Fruit fly (Drosophila melanogaster): ENCODE results near the gene Traf6.

The Traf6 gene

DNA sequence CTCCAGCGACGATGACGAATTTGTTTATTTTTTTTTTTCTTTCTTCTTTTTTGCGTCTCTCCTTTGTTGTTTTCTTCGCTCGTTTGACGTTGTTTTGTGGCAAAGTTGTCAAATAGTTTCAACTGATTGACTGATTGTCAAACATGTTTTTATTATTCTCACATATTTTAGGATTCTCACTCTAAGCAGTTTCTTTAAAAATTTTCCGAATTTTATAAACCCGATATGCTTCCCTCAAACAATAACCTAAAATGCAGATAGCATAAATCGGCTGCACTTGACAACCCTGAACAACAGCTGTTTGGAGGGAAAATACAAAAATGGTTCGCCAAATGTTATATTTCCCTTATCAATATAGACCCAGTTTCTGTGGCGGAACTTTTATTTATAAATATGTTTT, 13.6 kb downstream of the Traf6 start, which contains the start of gene CG17982 (continued):
- no peak for TF ChIP-seq svp (GFP tag)
- peak; percentile 92 for TF ChIP-seq cyc (GFP tag; optimal IDR thresholded peaks at IDR 0.05)
- no peak for TF ChIP-seq CG9139 (GFP tag; optimal IDR thresholded peaks at IDR 0.05)
- peak; percentile 89 for TF ChIP-seq Ets21C (GFP tag; optimal IDR thresholded peaks at IDR 0.05)
- TF ChIP-seq Gug (GFP tag; IDR thresholded peaks at IDR 0.05) = peak; percentile 81
- peak; percentile 69 for TF ChIP-seq CG11294 (GFP tag; IDR thresholded peaks at IDR 0.05)
- no peak for TF ChIP-seq Smox (GFP tag; optimal IDR thresholded peaks at IDR 0.05)
- peak; percentile 92 for TF ChIP-seq Hr4 (GFP tag; optimal IDR thresholded peaks at IDR 0.05)

DNA sequence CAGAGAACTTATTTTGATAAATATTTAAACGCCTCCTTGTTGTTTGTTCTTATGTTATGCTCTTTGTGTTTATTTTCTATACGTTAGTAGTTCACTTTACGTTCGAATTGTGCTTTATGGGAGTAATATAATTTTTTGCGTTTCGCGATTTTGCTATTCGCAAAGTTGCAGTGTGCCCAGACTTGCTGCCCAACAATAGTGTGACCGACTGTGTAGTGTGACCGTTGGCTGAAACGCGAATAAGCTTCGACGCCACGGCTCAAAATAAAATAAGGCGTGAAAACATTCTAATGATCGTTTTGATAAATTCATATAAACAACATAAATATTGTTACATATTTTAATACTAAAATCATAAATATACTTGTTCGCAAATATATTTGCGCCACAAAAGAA, 15.1 kb downstream of the Traf6 start, which contains the start of gene Smox:
Gene Smox (minus strand): TSS at position 213 of the 396 bp plus-strand sequence.
- peak; percentile 50 for TF ChIP-seq Eip78C (GFP tag)
- peak; percentile 18 for TF ChIP-seq Sox14 (GFP tag; optimal IDR thresholded peaks at IDR 0.05)
- no peak for TF ChIP-seq Eip93F (GFP tag; optimal IDR thresholded peaks at IDR 0.05)

DNA sequence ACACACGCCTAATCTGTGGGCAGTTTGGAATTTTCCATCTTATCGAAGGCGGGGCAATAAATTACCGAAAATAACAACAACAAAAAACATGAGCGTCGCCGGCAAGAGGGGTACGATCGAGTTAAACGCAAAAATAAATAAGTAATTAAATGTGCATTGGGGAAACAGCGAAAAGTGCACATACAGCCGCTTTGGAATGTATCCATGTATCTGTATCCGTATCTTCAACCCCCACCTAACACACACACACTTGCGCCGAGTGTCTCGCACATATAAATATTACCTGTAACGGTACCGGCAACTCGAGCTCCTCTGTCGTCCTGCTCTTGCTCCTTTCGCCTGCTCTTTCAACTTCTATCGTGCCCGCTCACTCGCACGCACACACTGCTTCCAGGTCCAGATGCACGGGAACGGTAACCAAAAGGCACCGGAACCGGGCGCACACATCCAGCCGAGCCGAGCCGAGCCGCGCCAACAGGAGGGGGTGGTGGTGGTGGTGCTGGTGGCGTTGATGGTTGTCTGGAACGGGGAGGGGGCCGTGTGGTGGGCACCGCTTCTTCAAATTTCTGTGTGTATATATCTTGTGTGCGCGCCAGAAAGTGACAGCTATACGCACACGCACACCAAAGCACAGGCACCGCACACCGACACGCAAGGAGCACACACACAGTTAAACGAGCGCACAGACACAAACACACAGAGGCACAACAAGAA, 15.7 kb downstream of the Traf6 start:
- TF ChIP-seq Eip78C (GFP tag) (peak; percentile 68), pdm3 (GFP tag; optimal IDR thresholded peaks at IDR 0.05) (peak; percentile 8), Eip75B (GFP tag; optimal IDR thresholded peaks at IDR 0.05) (peak; percentile 38), CG10631 (GFP tag; optimal IDR thresholded peaks at IDR 0.05) (no peak), ss (GFP tag; optimal IDR thresholded peaks at IDR 0.05) (peak; percentile 52 to 70), vri (GFP tag; optimal IDR thresholded peaks at IDR 0.05) (peak; percentile 54), topi (GFP tag; optimal IDR thresholded peaks at IDR 0.05) (peak; percentile 30), CG3032 (tag; optimal IDR thresholded peaks at IDR 0.05) (peak; percentile 3), achi (GFP tag; optimal IDR thresholded peaks at IDR 0.05) (no peak), CG8119 (GFP tag; IDR thresholded peaks at IDR 0.05) (0 out of 3 replicates have a peak, but pooled peaks have one; percentile 41), Eip93F (GFP tag; optimal IDR thresholded peaks at IDR 0.05) (peak; percentile 0), eg (GFP tag; IDR thresholded peaks at IDR 0.05) (peak; percentile 57), svp (GFP tag) (peak; percentile 83), Ets96B (tag; optimal IDR thresholded peaks at IDR 0.05) (peak; percentile 28), CG6792 (GFP tag; optimal IDR thresholded peaks at IDR 0.05) (peak; percentile 20), net (GFP tag; optimal IDR thresholded peaks at IDR 0.05) (peak; percentile 47), acj6 (GFP tag; optimal IDR thresholded peaks at IDR 0.05) (no peak), CG7368 (GFP tag; optimal IDR thresholded peaks at IDR 0.05) (peak; percentile 19), CG34406 (GFP tag; optimal IDR thresholded peaks at IDR 0.05) (peak; percentile 6), spab (GFP tag; optimal IDR thresholded peaks at IDR 0.05) (no peak), CG15336 (GFP tag; IDR thresholded peaks at IDR 0.05) (no peak), CG6854 (GFP tag; optimal IDR thresholded peaks at IDR 0.05) (peak; percentile 38), esn (GFP tag; optimal IDR thresholded peaks at IDR 0.05) (peak; percentile 47), CG6808 (GFP tag; optimal IDR thresholded peaks at IDR 0.05) (peak; percentile 47), CG3919 (GFP tag; optimal IDR thresholded peaks at IDR 0.05) (peak; percentile 17), CG32006 (GFP tag; optimal IDR thresholded peaks at IDR 0.05) (peak; percentile 12), Met (GFP tag; optimal IDR thresholded peaks at IDR 0.05) (peak; percentile 24), CG1621 (tag; optimal IDR thresholded peaks at IDR 0.05) (peak; percentile 85), dac (GFP tag; optimal IDR thresholded peaks at IDR 0.05) (no peak), CG31627 (GFP tag; optimal IDR thresholded peaks at IDR 0.05) (no peak), CG6163 (GFP tag; IDR thresholded peaks at IDR 0.05) (peak; percentile 57; the same call in 1 of the 3 replicates), CG6276 (GFP tag; optimal IDR thresholded peaks at IDR 0.05) (no peak), Hr39 (GFP tag; optimal IDR thresholded peaks at IDR 0.05) (peak; percentile 21), Ets21C (GFP tag; optimal IDR thresholded peaks at IDR 0.05) (no peak), CG8632 (GFP tag; optimal IDR thresholded peaks at IDR 0.05) (peak; percentile 17), salr (GFP tag; optimal IDR thresholded peaks at IDR 0.05) (peak in 1 of 2 experiments; percentile 9)
